Fruit fly (Drosophila melanogaster) whole organism, wandering third instar larva: ENCODE data around the gene Slob.

Source experiments
- Mio ChIP-seq: sonication (Bioruptor generic); optimal IDR thresholded peaks from 2 replicates; lab custom pipeline; 2016; ENCODE audit warnings: missing biosample characterization, missing genetic modification characterization
- Vsx2 ChIP-seq: fragments of 200-300, 225-300 bp; sonication (Bioruptor generic); optimal IDR thresholded peaks from 2 replicates; lab custom pipeline; 2018; ENCODE audit warnings: missing biosample characterization, missing genetic modification characterization; ENCODE audit not compliant: partially characterized antibody
- fru ChIP-seq: fragments of 200-800 bp; sonication (Bioruptor generic); optimal IDR thresholded peaks from 3 replicates; lab custom pipeline; 2016; ENCODE audit warnings: missing biosample characterization, mild to moderate bottlenecking, missing genetic modification characterization
- h ChIP-seq: fragments of 200-800 bp; sonication (Bioruptor generic); optimal IDR thresholded peaks from 3 replicates; lab custom pipeline; 2016; ENCODE audit warnings: missing biosample characterization, mild to moderate bottlenecking, missing genetic modification characterization
- pan ChIP-seq: fragments of >200 bp; optimal IDR thresholded peaks from 2 replicates; lab custom pipeline; 2017
- usp ChIP-seq: fragments of >200 bp; optimal IDR thresholded peaks from 2 replicates; lab custom pipeline; 2017; ENCODE audit warnings: missing biosample characterization, missing genetic modification characterization

DNA sequence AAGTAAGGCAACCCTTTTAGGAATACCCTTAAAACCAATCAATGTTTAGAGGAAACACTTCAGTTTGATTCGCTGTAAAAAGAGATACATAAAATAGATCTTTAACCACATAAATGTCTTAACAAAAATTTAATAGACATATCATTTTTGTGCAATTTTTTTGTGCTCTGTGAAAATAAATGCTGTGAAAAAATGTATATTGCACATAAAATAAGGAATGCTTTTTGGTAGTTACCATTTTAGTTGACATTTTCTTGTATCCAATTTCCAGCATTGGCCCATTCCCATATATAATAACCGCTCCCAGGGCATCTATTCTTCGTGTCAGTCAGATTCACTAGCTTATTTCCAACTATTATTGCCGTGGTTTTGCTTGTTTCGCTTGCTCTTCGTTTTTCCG is 62.6 kb downstream of the Slob start:
- TF ChIP-seq Mio (GFP tag; lab: Kevin White, UChicago) (no peak), pan (lab: Kevin White, UChicago) (no peak), h (GFP tag; lab: Kevin White, UChicago) (no peak), Vsx2 (GFP tag; lab: Kevin White, UChicago) (no peak), fru (no peak), usp (GFP tag; lab: Kevin White, UChicago) (no peak)
